Worm (Caenorhabditis elegans): ENCODE data around the gene mab-10.
"Not testable (repeated sequence)": the region's sequence is repeated elsewhere in the genome, so short reads cannot be mapped to it uniquely, and the experiment has no call there.

mab-10 gene

ce11 chrII:10527649-10528134 lies at the start of gene mab-10:
TSS of gene mab-10 (plus strand) at chrII:10528084.
- TF ChIP-seq unc-62 (GFP tag; optimal IDR thresholded peaks at IDR 0.05) = no peak

- no peak for TF ChIP-seq unc-62 (GFP tag; optimal IDR thresholded peaks at IDR 0.05)
These were observed 48.5 kb upstream of the mab-10 start, which contains the start of gene clec-59 for ce11 chrII:10479348-10479747. TSS of gene clec-59 (minus strand) at chrII:10479448.

- TF ChIP-seq unc-62 (GFP tag; optimal IDR thresholded peaks at IDR 0.05) = no peak
These were observed 47.8 kb upstream of the mab-10 start for ce11 chrII:10480043-10480442.

ce11 chrII:10481824-10482556 lies 45.9 kb upstream of the mab-10 start, which contains the start of the genes clec-60 and ZK666.11:
TSS of gene clec-60 (minus strand) at chrII:10481874.
TSS of gene ZK666.11 (plus strand) at chrII:10482522.
- no peak for TF ChIP-seq unc-62 (GFP tag; optimal IDR thresholded peaks at IDR 0.05)

- TF ChIP-seq unc-62 (GFP tag; optimal IDR thresholded peaks at IDR 0.05) = no peak
These were observed 45.0 kb upstream of the mab-10 start for ce11 chrII:10482899-10483298.

- no peak for TF ChIP-seq unc-62 (GFP tag; optimal IDR thresholded peaks at IDR 0.05)
These were observed 44.0 kb upstream of the mab-10 start for ce11 chrII:10483860-10484259.

ce11 chrII:10485640-10486039 lies 42.2 kb upstream of the mab-10 start:
- no peak for TF ChIP-seq unc-62 (GFP tag; optimal IDR thresholded peaks at IDR 0.05)

- no peak for TF ChIP-seq unc-62 (GFP tag; optimal IDR thresholded peaks at IDR 0.05)
These were observed 41.1 kb upstream of the mab-10 start, which contains the start of gene ZK666.15 for ce11 chrII:10486738-10487137. TSS of gene ZK666.15 (plus strand) at chrII:10487038.

- no peak for TF ChIP-seq unc-62 (GFP tag; optimal IDR thresholded peaks at IDR 0.05)
These were observed 37.6 kb upstream of the mab-10 start, which contains the start of gene clec-61 for ce11 chrII:10490329-10490728. TSS of gene clec-61 (minus strand) at chrII:10490537.

- not testable (repeated sequence) for TF ChIP-seq unc-62 (GFP tag; optimal IDR thresholded peaks at IDR 0.05)
These were observed 34.9 kb upstream of the mab-10 start, which contains the start of gene ZK666.8 for ce11 chrII:10493034-10493433. TSS of gene ZK666.8 (minus strand) at chrII:10493134.

ce11 chrII:10494467-10494866 lies 33.4 kb upstream of the mab-10 start, which contains the start of gene ZK666.14:
TSS of gene ZK666.14 (plus strand) at chrII:10494767.
- no peak for TF ChIP-seq unc-62 (GFP tag; optimal IDR thresholded peaks at IDR 0.05)

ce11 chrII:10495912-10496311 lies 32.0 kb upstream of the mab-10 start, which contains the start of gene ZK666.12:
TSS of gene ZK666.12 (plus strand) at chrII:10496212.
- no peak for TF ChIP-seq unc-62 (GFP tag; optimal IDR thresholded peaks at IDR 0.05)

ce11 chrII:10500674-10501073 lies 27.2 kb upstream of the mab-10 start:
- TF ChIP-seq unc-62 (GFP tag; optimal IDR thresholded peaks at IDR 0.05) = no peak

- no peak for TF ChIP-seq unc-62 (GFP tag; optimal IDR thresholded peaks at IDR 0.05)
These were observed 26.3 kb upstream of the mab-10 start for ce11 chrII:10501578-10501977.

- TF ChIP-seq unc-62 (GFP tag; optimal IDR thresholded peaks at IDR 0.05) = no peak
These were observed 25.3 kb upstream of the mab-10 start, which contains the start of gene myrf-1 for ce11 chrII:10502491-10503063. TSS of gene myrf-1 (minus strand) at chrII:10502541.

- no peak for TF ChIP-seq unc-62 (GFP tag; optimal IDR thresholded peaks at IDR 0.05)
These were observed 23.2 kb upstream of the mab-10 start for ce11 chrII:10504729-10505128.

- TF ChIP-seq unc-62 (GFP tag; optimal IDR thresholded peaks at IDR 0.05) = no peak
These were observed 21.9 kb upstream of the mab-10 start for ce11 chrII:10505949-10506348.

Measured in whole organism, dauer.